Worm (Caenorhabditis elegans) whole organism, late embryonic: ENCODE data around the gene C06C3.7.

Experiments used
- F13H6.1 ChIP-seq: sonication (generic microtip); optimal IDR thresholded peaks from 2 replicates; lab custom pipeline; 2016; ENCODE audit warnings: missing genetic modification characterization, missing compliant biosample characterization
- ama-1 ChIP-seq: fragments of 150-350 bp; optimal IDR thresholded peaks from 2 replicates; lab custom pipeline; 2014
- pqm-1 ChIP-seq: sonication (generic microtip); optimal IDR thresholded peaks from 2 replicates; lab custom pipeline; 2016; ENCODE audit warnings: missing genetic modification characterization, missing compliant biosample characterization

DNA sequence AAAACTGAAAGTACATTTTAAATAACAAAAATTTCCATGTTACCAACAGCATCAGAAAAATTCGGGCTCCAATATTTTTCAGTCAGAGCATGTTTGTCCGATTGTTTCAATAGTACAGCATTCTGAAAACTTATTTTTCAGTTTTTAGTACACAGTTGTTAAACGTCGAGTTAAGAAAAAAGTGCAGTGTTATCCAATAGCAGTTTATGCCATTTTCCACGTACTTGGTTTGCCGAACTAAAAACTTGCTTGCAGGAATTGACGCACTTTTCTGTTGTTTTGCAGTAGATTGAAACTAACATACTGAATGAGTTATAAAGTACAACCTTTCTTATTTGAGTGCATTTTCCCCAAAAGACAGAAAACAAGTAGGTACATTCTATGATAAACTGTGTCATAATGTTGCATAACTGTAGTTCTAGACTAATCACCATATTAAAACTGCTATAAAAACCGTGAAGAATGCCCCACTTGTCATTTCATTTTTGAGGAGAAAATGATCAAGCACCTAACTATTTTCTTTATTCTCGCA, 13.1 kb downstream of the C06C3.7 start, which contains the start of the genes Y51B9A.14 and Y51B9A.8:
- TF ChIP-seq F13H6.1 (tag; lab: Kevin White, UChicago), result no peak
- no peak for TF ChIP-seq pqm-1 (tag; lab: Kevin White, UChicago)
- TF ChIP-seq ama-1 (lab: Kevin White, UChicago), result no peak
